Worm (Caenorhabditis elegans): Measurements from ENCODE around the gene F10D7.5.

DNA sequence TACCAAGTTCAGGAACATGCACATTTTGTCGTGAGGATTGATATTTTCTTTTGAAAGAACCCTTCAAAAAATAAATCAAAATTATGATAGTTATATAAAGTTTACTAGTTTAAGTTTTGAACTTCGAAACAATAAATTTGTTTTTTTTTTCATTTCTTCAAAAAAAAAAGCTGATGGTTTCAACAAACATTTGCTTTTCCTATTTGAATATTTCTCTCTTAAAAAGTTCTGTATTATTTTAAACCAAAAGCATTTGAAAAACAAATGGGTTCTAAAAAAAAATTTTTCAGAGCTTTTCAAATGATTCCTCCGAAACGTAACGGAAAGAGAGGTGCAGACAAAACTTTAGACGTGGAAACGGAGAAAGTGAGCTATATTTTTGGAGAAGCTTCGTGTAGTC, 50.9 kb downstream of the F10D7.5 start, which contains the start of gene C53C11.1:
- TF ChIP-seq W03F9.2 (tag; optimal IDR thresholded peaks at IDR 0.05) (no peak), dao-5 (tag; optimal IDR thresholded peaks at IDR 0.05) (no peak), him-1 (tag; optimal IDR thresholded peaks at IDR 0.05) (no peak)

All from whole organism, L4/young adult.